Fruit fly (Drosophila melanogaster) whole organism: ENCODE results near the gene bowl.

Experiments used
- EcR ChIP-seq, 2 experiments: fragments of >200 bp; optimal IDR thresholded peaks; 2 replicates each; lab custom pipeline; 2017; ENCODE audit warnings: missing biosample characterization in 2 of 2, missing genetic modification characterization in 2 of 2, missing genetic modification reagents in 2 of 2
- pan ChIP-seq: fragments of >200 bp; optimal IDR thresholded peaks from 2 replicates; lab custom pipeline; 2017
- psq ChIP-seq: fragments of >200 bp; optimal IDR thresholded peaks from 2 replicates; lab custom pipeline; 2017
- usp ChIP-seq: fragments of >200 bp; optimal IDR thresholded peaks from 2 replicates; lab custom pipeline; 2017; ENCODE audit warnings: missing biosample characterization, missing genetic modification characterization, mixed read lengths

DNA sequence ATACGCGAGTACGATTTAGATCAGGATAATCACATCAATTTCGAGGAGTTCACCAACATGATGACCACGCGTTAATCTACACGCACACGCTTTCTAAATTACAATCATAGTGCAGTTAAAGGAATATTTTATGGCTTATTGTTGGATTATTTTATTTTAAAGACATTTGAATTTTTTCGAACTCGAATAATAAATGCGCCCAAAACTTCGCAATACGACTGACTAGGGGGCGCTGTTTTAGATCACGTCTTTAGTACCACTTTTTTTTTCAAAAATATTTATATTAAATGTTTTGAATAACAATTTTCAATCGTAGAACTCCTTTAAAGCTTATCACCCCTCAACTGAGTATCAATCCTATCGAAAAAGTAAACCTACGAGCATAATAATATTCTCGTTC lies 13.9 kb downstream of the bowl start:
- TF ChIP-seq pan: no peak
- no peak for TF ChIP-seq psq
- no peak for TF ChIP-seq usp (GFP tag; lab: Kevin White, UChicago)
- TF ChIP-seq EcR (GFP tag; optimal IDR thresholded peaks at IDR 0.05; lab: Kevin White, UChicago): no peak
